Worm (Caenorhabditis elegans): ENCODE results near the gene cept-2.

DNA sequence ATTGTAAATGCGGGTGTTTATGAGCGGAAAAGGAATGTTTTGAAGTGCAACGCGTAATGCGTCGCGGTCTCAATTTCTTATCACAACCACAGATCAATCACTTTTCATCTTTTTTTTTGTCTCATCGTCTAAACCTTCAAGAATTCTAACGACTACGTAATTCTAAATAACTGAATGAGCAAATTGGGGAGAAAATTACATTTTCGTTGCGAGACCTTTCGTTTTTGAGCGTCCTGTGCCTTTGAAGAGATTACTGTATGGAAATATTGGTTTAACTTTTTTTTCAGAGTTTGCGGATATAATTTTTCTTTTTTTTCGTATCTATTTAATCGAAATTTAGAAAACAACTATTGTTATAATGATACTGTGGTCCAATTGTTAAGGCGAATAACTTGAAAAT, 2.9 kb downstream of the cept-2 start:
- TF ChIP-seq lin-15B (tag; optimal IDR thresholded peaks at IDR 0.05) (no peak), T26A8.4 (GFP tag; IDR thresholded peaks at IDR 0.05) (no peak), nhr-10 (tag; optimal IDR thresholded peaks at IDR 0.05) (no peak), zag-1 (tag; optimal IDR thresholded peaks at IDR 0.05) (no peak), unc-130 (GFP tag; optimal IDR thresholded peaks at IDR 0.05) (no peak), F37D6.2 (tag; optimal IDR thresholded peaks at IDR 0.05) (no peak), madf-5 (GFP tag; IDR thresholded peaks at IDR 0.05) (no peak), ceh-44 (GFP tag; IDR thresholded peaks at IDR 0.05) (no peak), nhr-237 (tag; optimal IDR thresholded peaks at IDR 0.05) (no peak), nhr-6 (tag; optimal IDR thresholded peaks at IDR 0.05) (no peak), dpl-1 (GFP tag; optimal IDR thresholded peaks at IDR 0.05) (no peak), duxl-1 (tag; optimal IDR thresholded peaks at IDR 0.05; ENCODE audit: poor library complexity) (no peak)
